Fruit fly (Drosophila melanogaster): Measurements from ENCODE around the gene CG12347.

The CG12347 gene

dm6 chr3R:17902233-17902632, 4.0 kb upstream of the CG12347 start:
- no peak for TF ChIP-seq CG34367 (tag; optimal IDR thresholded peaks at IDR 0.05)
- no peak for TF ChIP-seq rn (GFP tag; IDR thresholded peaks at IDR 0.05)
- TF ChIP-seq CG14655 (GFP tag; optimal IDR thresholded peaks at IDR 0.05) = no peak
- TF ChIP-seq Ets98B (GFP tag; IDR thresholded peaks at IDR 0.05) = no peak
- no peak for TF ChIP-seq CG8159 (tag; optimal IDR thresholded peaks at IDR 0.05)
- TF ChIP-seq CG13204 (GFP tag; optimal IDR thresholded peaks at IDR 0.05) = no peak
- no peak for TF ChIP-seq CG9948 (tag; optimal IDR thresholded peaks at IDR 0.05)
- no peak for TF ChIP-seq D1 (tag; optimal IDR thresholded peaks at IDR 0.05)
- TF ChIP-seq CG8301 (tag; optimal IDR thresholded peaks at IDR 0.05) = no peak
- no peak for TF ChIP-seq CG4496 (GFP tag; IDR thresholded peaks at IDR 0.05)
- no peak for TF ChIP-seq Pif1A (GFP tag; optimal IDR thresholded peaks at IDR 0.05)
- TF ChIP-seq CG10348 (GFP tag; IDR thresholded peaks at IDR 0.05) = no peak
- TF ChIP-seq Snoo (tag; optimal IDR thresholded peaks at IDR 0.05) = no peak
- no peak for TF ChIP-seq EcR (GFP tag; optimal IDR thresholded peaks at IDR 0.05)
- TF ChIP-seq CG15710 (tag; optimal IDR thresholded peaks at IDR 0.05) = no peak

- TF ChIP-seq CG14655 (GFP tag; optimal IDR thresholded peaks at IDR 0.05) = no peak
- no peak for TF ChIP-seq Pif1B (GFP tag; optimal IDR thresholded peaks at IDR 0.05)
- no peak for TF ChIP-seq CG34367 (tag; optimal IDR thresholded peaks at IDR 0.05)
- no peak for TF ChIP-seq CG9948 (tag; optimal IDR thresholded peaks at IDR 0.05)
- no peak for TF ChIP-seq D1 (tag; optimal IDR thresholded peaks at IDR 0.05)
- TF ChIP-seq Pif1A (GFP tag; optimal IDR thresholded peaks at IDR 0.05) = no peak
- no peak for TF ChIP-seq CG32121 (GFP tag; IDR thresholded peaks at IDR 0.05)
- no peak for TF ChIP-seq Ets98B (GFP tag; IDR thresholded peaks at IDR 0.05)
- no peak for TF ChIP-seq CG8301 (tag; optimal IDR thresholded peaks at IDR 0.05)
- no peak for TF ChIP-seq CG4496 (GFP tag; IDR thresholded peaks at IDR 0.05)
- no peak for TF ChIP-seq CG8159 (tag; optimal IDR thresholded peaks at IDR 0.05)
Observed at dm6 chr3R:17905148-17905547, 1.1 kb upstream of the CG12347 start.

dm6 chr3R:17911076-17911475, 4.8 kb downstream of the CG12347 start, which contains the start of gene CG43445:
TSS of gene CG43445 (plus strand) at chr3R:17911376.
- TF ChIP-seq D1 (tag; optimal IDR thresholded peaks at IDR 0.05) (no peak), CG13204 (GFP tag; optimal IDR thresholded peaks at IDR 0.05) (no peak), Pif1B (GFP tag; optimal IDR thresholded peaks at IDR 0.05) (no peak), CG17806 (tag; optimal IDR thresholded peaks at IDR 0.05) (no peak), Pif1A (GFP tag; optimal IDR thresholded peaks at IDR 0.05) (no peak), CG14655 (GFP tag; optimal IDR thresholded peaks at IDR 0.05) (no peak)

- TF ChIP-seq rn (GFP tag; IDR thresholded peaks at IDR 0.05) (no peak), CG4496 (GFP tag; IDR thresholded peaks at IDR 0.05) (no peak), CG17806 (tag; optimal IDR thresholded peaks at IDR 0.05) (no peak)
Observed at dm6 chr3R:17916478-17916877, 10.2 kb downstream of the CG12347 start, which contains the start of gene Rim. TSS of gene Rim (minus strand) at chr3R:17916578.

- TF ChIP-seq CG14655 (GFP tag; optimal IDR thresholded peaks at IDR 0.05) (no peak), Ets98B (GFP tag; IDR thresholded peaks at IDR 0.05) (no peak), Pif1A (GFP tag; optimal IDR thresholded peaks at IDR 0.05) (no peak), CG34367 (tag; optimal IDR thresholded peaks at IDR 0.05) (no peak), rn (GFP tag; IDR thresholded peaks at IDR 0.05) (no peak), CG17806 (tag; optimal IDR thresholded peaks at IDR 0.05) (no peak), Snoo (tag; optimal IDR thresholded peaks at IDR 0.05) (no peak), CG13204 (GFP tag; optimal IDR thresholded peaks at IDR 0.05) (no peak), CG4496 (GFP tag; IDR thresholded peaks at IDR 0.05) (no peak), Pif1B (GFP tag; optimal IDR thresholded peaks at IDR 0.05) (no peak), EcR (GFP tag; optimal IDR thresholded peaks at IDR 0.05) (no peak), CG15710 (tag; optimal IDR thresholded peaks at IDR 0.05) (no peak), CG32121 (GFP tag; IDR thresholded peaks at IDR 0.05) (no peak), CG8159 (tag; optimal IDR thresholded peaks at IDR 0.05) (no peak)
Observed at dm6 chr3R:17917871-17918499, 11.7 kb downstream of the CG12347 start.

- TF ChIP-seq EcR (GFP tag; optimal IDR thresholded peaks at IDR 0.05) = no peak
- no peak for TF ChIP-seq rn (GFP tag; IDR thresholded peaks at IDR 0.05)
- peak; percentile 26 for TF ChIP-seq CG8159 (tag; optimal IDR thresholded peaks at IDR 0.05)
- TF ChIP-seq CG9948 (tag; optimal IDR thresholded peaks at IDR 0.05) = no peak
- TF ChIP-seq CG34367 (tag; optimal IDR thresholded peaks at IDR 0.05) = peak; percentile 72
- peak; percentile 38 for TF ChIP-seq CG15710 (tag; optimal IDR thresholded peaks at IDR 0.05)
- TF ChIP-seq CG8301 (tag; optimal IDR thresholded peaks at IDR 0.05) = peak; percentile 13
- 0 out of 3 replicates have a peak, but pooled peaks have one; percentile 28 for TF ChIP-seq fd96Ca (GFP tag; IDR thresholded peaks at IDR 0.05)
- peak; percentile 40 for TF ChIP-seq D1 (tag; optimal IDR thresholded peaks at IDR 0.05)
- TF ChIP-seq Pif1A (GFP tag; optimal IDR thresholded peaks at IDR 0.05) = peak; percentile 45
- no peak for TF ChIP-seq CG17806 (tag; optimal IDR thresholded peaks at IDR 0.05)
- no peak for TF ChIP-seq Pif1B (GFP tag; optimal IDR thresholded peaks at IDR 0.05)
- peak; percentile 54 for TF ChIP-seq CG14655 (GFP tag; optimal IDR thresholded peaks at IDR 0.05)
- peak; percentile 24 for TF ChIP-seq gl (tag; optimal IDR thresholded peaks at IDR 0.05)
- TF ChIP-seq CG13204 (GFP tag; optimal IDR thresholded peaks at IDR 0.05) = peak; percentile 12
- peak; percentile 93 for TF ChIP-seq CG4496 (GFP tag; IDR thresholded peaks at IDR 0.05)
- TF ChIP-seq Snoo (tag; optimal IDR thresholded peaks at IDR 0.05) = peak; percentile 47
- TF ChIP-seq Ets98B (GFP tag; IDR thresholded peaks at IDR 0.05) = peak; percentile 44; the same call in 1 of the 2 replicates
- TF ChIP-seq CG12605 (GFP tag; IDR thresholded peaks at IDR 0.05) = peak; percentile 47; the same call in 1 of the 2 replicates
- TF ChIP-seq CG10348 (GFP tag; IDR thresholded peaks at IDR 0.05) = no peak
- TF ChIP-seq CG32121 (GFP tag; IDR thresholded peaks at IDR 0.05) = peak; percentile 70
Observed at dm6 chr3R:17919108-17919882, 13.1 kb downstream of the CG12347 start, which contains the start of gene cpo. TSS of gene cpo (plus strand) at chr3R:17919832.

Measured in whole organism, pupa.